Fruit fly (Drosophila melanogaster) whole organism, embryonic: ENCODE data around the gene CG14036.

Source experiments
- Atf6 ChIP-seq: fragments of 200-800 bp; sonication (Bioruptor generic); IDR thresholded peaks from 2 replicates; pipeline ENCODE4 v1.3.6; 2022; ENCODE audit warnings: missing biosample characterization, missing genetic modification characterization
- CG11456 ChIP-seq: fragments of 200-800 bp; sonication (Bioruptor generic); IDR thresholded peaks from 3 replicates; pipeline ENCODE4 v1.3.6; 2022; ENCODE audit warnings: missing biosample characterization, missing genetic modification characterization
- CG1529 ChIP-seq: fragments of 200-800 bp; sonication (Bioruptor generic); optimal IDR thresholded peaks from 3 replicates; lab custom pipeline; 2018; ENCODE audit warnings: missing biosample characterization, missing genetic modification characterization
- CG6791 ChIP-seq: fragments of 200-800 bp; sonication (Bioruptor generic); IDR thresholded peaks from 3 replicates; pipeline ENCODE4 v1.3.6; 2022; ENCODE audit warnings: missing biosample characterization, missing genetic modification characterization; ENCODE audit not compliant: partially characterized antibody
- CG8388 ChIP-seq: fragments of 200-800 bp; sonication (Bioruptor generic); optimal IDR thresholded peaks from 2 replicates; lab custom pipeline; 2019; ENCODE audit warnings: missing biosample characterization, mild to moderate bottlenecking, missing genetic modification characterization, moderate library complexity
- Nf-YC ChIP-seq: fragments of 200-800 bp; optimal IDR thresholded peaks from 3 replicates; lab custom pipeline; 2019; ENCODE audit warnings: missing biosample characterization, mild to moderate bottlenecking, missing genetic modification characterization, moderate library complexity
- ab ChIP-seq: fragments of 200-800 bp; sonication (Bioruptor generic); optimal IDR thresholded peaks from 2 replicates; lab custom pipeline; 2016; ENCODE audit warnings: missing biosample characterization, missing genetic modification characterization
- abd-A ChIP-seq: fragments of 200-800 bp; sonication (Bioruptor generic); optimal IDR thresholded peaks from 3 replicates; lab custom pipeline; 2019; ENCODE audit warnings: missing biosample characterization, mild to moderate bottlenecking, missing genetic modification characterization, moderate library complexity
- h ChIP-seq: fragments of >200 bp; optimal IDR thresholded peaks from 2 replicates; lab custom pipeline; 2017
- hb ChIP-seq: fragments of 200-800 bp; sonication (Bioruptor generic); IDR thresholded peaks from 3 replicates; pipeline ENCODE4 v1.3.6; 2022; ENCODE audit warnings: missing biosample characterization, missing genetic modification characterization; ENCODE audit not compliant: partially characterized antibody
- onecut ChIP-seq: fragments of 200-800 bp; sonication (Bioruptor generic); IDR thresholded peaks from 2 replicates; pipeline ENCODE4 v1.3.6; 2022; ENCODE audit warnings: missing biosample characterization, missing genetic modification characterization
- shn ChIP-seq: fragments of 200-800 bp; sonication (Bioruptor generic); optimal IDR thresholded peaks from 3 replicates; lab custom pipeline; 2016; ENCODE audit warnings: missing biosample characterization, missing genetic modification characterization

DNA sequence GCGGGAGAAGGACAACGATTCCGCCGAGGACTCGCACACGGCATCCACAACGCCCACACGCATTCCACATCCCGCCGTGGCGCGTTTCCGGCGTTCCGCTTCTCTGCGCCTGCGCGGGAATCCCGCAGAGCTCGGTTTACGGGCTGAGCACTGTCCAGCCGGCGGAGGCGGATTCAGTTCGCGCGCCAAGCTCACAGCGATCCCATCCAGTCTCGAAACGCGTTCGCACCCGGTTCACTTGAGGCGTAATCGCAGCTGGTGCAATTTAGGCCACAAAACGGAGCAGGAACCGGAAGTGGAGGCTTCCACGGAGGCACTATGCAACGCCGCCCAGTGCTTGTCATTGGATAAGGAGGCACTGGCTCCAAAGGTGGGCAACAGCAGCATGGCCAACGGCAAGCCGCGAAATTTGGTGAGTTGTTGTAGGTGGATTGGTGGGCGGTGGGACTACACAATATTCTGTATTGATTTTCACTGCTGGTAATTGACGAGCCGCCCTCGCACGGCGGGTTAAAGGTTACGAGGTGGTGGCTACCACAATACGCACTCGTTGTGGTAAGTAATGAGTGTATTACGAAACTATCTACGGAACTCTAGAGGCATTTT lies 8.1 kb upstream of the CG14036 start:
- TF ChIP-seq Nf-YC (tag; lab: Kevin White, UChicago) (no peak), ab (GFP tag; lab: Kevin White, UChicago) (no peak), shn (GFP tag; lab: Kevin White, UChicago) (no peak), CG1529 (no peak), CG8388 (GFP tag; lab: Kevin White, UChicago) (no peak), CG11456 (GFP tag; lab: Robert Waterston, UW) (no peak), onecut (GFP tag; lab: Robert Waterston, UW) (peak; percentile 84), hb (GFP tag; lab: Robert Waterston, UW) (peak; percentile 22; the same call in 1 of the 3 replicates), CG6791 (no peak), abd-A (no peak), Atf6 (no peak), h (lab: Kevin White, UChicago) (no peak)
